Worm (Caenorhabditis elegans): Measurements from ENCODE around the gene glb-31.
"Not testable (repeated sequence)": the region's sequence is repeated elsewhere in the genome, so short reads cannot be mapped to it uniquely, and the experiment has no call there.

glb-31 gene

DNA sequence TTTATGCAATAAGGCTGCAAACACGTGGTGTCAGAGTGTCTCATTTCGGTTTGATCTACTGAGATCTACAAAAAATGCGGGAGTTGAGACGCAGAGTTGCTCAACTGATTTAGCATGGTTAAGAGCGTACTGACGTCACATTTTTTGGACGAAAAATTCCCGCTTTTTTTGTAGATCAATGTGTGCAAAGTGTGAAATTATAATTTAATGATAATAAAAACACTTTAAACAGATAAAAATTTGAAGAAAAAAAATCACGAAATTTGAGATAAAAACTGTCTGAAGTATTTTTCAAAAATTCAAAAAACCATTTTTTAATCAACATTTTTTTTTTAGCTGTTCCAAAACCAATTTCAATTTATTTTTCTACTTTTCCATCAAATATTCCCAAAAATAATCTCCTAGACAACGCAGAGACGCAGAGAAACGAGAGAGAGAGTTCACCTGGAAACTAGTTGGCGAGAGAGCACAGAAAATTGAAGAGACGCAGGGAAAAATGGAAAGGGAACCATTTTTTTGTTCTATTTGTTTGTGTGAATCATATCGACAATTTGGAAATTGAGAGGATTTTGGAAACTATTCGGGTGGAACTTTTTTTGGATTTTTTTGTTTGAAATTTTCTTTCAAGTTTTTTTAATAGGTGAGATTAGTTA is 4.3 kb downstream of the glb-31 start:
- TF ChIP-seq ref-1 (GFP tag; conservative IDR thresholded peaks at IDR 0.05), result no peak
- no peak for TF ChIP-seq tab-1 (GFP tag; IDR thresholded peaks at IDR 0.05)
- TF ChIP-seq ztf-23 (GFP tag; IDR thresholded peaks at IDR 0.05), result no peak
- TF ChIP-seq klf-2 (GFP tag; conservative IDR thresholded peaks at IDR 0.05), result no peak
- TF ChIP-seq cog-1 (tag; optimal IDR thresholded peaks at IDR 0.05), result no peak
- no peak for TF ChIP-seq T22C8.4 (GFP tag; IDR thresholded peaks at IDR 0.05)
- no peak for TF ChIP-seq ztf-29 (GFP tag; IDR thresholded peaks at IDR 0.05)
- TF ChIP-seq flt-1 (GFP tag; IDR thresholded peaks at IDR 0.05), result no peak
- no peak for TF ChIP-seq med-1 (GFP tag; optimal IDR thresholded peaks at IDR 0.05; ENCODE audit: insufficient read depth)

DNA sequence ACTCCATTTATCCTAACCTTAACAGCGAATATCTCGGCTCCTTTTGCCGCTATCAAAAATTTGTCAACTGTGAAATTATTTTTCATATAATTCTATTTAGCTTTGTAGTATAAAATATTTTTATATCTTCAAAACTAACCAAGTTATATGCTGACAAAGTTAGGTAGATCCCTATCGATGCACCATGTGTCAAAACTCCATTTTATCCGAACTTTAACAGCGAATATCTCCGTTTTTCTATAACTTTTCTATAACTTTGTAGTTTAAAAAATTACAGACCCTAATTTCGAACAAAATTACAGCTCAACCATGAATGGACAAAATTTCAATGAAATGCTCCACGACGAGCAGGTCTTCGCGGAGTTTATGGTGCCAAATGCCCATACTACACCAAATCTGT is 5.7 kb downstream of the glb-31 start, which contains the start of gene Y57G7A.2:
Gene Y57G7A.2 (plus strand): TSS at position 301 of the 400 bp plus-strand sequence.
- no peak for TF ChIP-seq flt-1 (GFP tag; IDR thresholded peaks at IDR 0.05)
- no peak for TF ChIP-seq T22C8.4 (GFP tag; IDR thresholded peaks at IDR 0.05)
- TF ChIP-seq cog-1 (tag; optimal IDR thresholded peaks at IDR 0.05), result no peak
- no peak for TF ChIP-seq tab-1 (GFP tag; IDR thresholded peaks at IDR 0.05)
- TF ChIP-seq ref-1 (GFP tag; conservative IDR thresholded peaks at IDR 0.05), result no peak
- TF ChIP-seq med-1 (GFP tag; optimal IDR thresholded peaks at IDR 0.05; ENCODE audit: insufficient read depth), result no peak

DNA sequence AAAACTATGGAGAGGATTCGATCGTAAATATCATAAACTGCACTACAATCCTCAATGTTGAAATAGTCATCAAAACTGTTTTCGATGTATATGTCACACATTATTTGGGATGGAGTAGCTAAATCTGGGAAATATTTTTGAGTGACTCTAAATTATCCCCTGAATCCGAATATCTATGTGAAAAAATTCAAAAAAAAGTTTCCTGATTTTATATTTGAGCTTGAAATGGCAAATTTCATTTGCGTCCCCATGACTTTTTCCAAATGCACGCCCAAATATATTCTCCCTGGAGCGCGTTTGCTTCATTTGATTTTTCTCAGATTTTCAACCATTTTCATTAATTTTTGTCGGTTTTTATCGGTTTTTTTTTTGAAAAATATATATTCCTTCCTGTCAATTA is 8.3 kb downstream of the glb-31 start, which contains the start of gene srz-64:
Gene srz-64 (minus strand): TSS at position 101 of the 400 bp plus-strand sequence.
- no peak for TF ChIP-seq ztf-29 (GFP tag; IDR thresholded peaks at IDR 0.05)
- no peak for TF ChIP-seq klf-2 (GFP tag; conservative IDR thresholded peaks at IDR 0.05)
- no peak for TF ChIP-seq ztf-23 (GFP tag; IDR thresholded peaks at IDR 0.05)
- no peak for TF ChIP-seq flt-1 (GFP tag; IDR thresholded peaks at IDR 0.05)
- TF ChIP-seq T22C8.4 (GFP tag; IDR thresholded peaks at IDR 0.05), result no peak

DNA sequence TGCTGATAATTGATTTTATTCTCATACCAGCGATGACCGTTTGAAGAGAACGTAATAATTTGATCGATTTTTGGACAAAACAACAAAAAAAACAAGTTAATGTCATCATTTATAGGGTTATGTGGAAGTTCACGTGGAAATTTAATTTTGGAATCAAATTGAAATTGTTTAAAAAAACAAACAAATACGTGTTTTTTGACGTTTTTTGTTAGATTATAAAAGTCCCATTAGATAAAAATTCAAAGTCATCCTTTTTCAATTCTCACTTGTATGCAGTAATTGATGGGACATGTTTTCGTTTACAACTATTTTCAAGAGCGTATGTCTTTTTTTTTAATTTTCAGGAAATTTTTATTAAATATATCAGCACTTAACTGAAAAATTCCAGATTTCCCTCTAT is 15.9 kb downstream of the glb-31 start, which contains the start of the genes Y57G7A.6 and Y57G7A.3:
Gene Y57G7A.6 (minus strand): TSS at position 101 of the 400 bp plus-strand sequence.
Gene Y57G7A.3 (plus strand): TSS at position 269 of the 400 bp plus-strand sequence.
- TF ChIP-seq ref-1 (GFP tag; conservative IDR thresholded peaks at IDR 0.05) (no peak), ztf-29 (GFP tag; IDR thresholded peaks at IDR 0.05) (no peak), cog-1 (tag; optimal IDR thresholded peaks at IDR 0.05) (no peak), med-1 (GFP tag; optimal IDR thresholded peaks at IDR 0.05; ENCODE audit: insufficient read depth) (no peak), tab-1 (GFP tag; IDR thresholded peaks at IDR 0.05) (no peak), flt-1 (GFP tag; IDR thresholded peaks at IDR 0.05) (no peak), ztf-23 (GFP tag; IDR thresholded peaks at IDR 0.05) (no peak), T22C8.4 (GFP tag; IDR thresholded peaks at IDR 0.05) (no peak), klf-2 (GFP tag; conservative IDR thresholded peaks at IDR 0.05) (no peak)

DNA sequence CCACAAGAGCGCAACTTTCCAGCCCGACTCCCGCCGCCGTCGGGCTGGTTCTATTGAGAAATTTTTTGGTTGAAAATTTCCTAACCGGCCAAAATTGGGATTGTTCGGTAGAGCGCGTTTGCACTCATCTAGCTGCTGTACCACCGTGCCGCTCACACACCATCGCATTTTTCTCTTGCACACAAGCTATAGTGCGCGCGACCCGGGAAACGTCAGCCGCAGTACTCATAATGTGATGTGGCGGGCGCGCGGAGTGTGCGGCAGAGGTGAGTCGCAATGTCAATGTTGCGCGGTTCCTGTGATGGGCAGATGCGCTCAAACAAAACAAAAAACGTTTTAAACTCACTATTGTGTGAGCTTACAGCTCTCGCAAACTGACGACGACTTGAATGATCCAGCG is 16.5 kb downstream of the glb-31 start:
- no peak for TF ChIP-seq ztf-23 (GFP tag; IDR thresholded peaks at IDR 0.05)
- no peak for TF ChIP-seq klf-2 (GFP tag; conservative IDR thresholded peaks at IDR 0.05)
- TF ChIP-seq ref-1 (GFP tag; conservative IDR thresholded peaks at IDR 0.05), result no peak
- TF ChIP-seq ztf-29 (GFP tag; IDR thresholded peaks at IDR 0.05), result no peak
- TF ChIP-seq cog-1 (tag; optimal IDR thresholded peaks at IDR 0.05), result no peak
- no peak for TF ChIP-seq med-1 (GFP tag; optimal IDR thresholded peaks at IDR 0.05; ENCODE audit: insufficient read depth)
- no peak for TF ChIP-seq flt-1 (GFP tag; IDR thresholded peaks at IDR 0.05)
- no peak for TF ChIP-seq tab-1 (GFP tag; IDR thresholded peaks at IDR 0.05)
- no peak for TF ChIP-seq T22C8.4 (GFP tag; IDR thresholded peaks at IDR 0.05)

DNA sequence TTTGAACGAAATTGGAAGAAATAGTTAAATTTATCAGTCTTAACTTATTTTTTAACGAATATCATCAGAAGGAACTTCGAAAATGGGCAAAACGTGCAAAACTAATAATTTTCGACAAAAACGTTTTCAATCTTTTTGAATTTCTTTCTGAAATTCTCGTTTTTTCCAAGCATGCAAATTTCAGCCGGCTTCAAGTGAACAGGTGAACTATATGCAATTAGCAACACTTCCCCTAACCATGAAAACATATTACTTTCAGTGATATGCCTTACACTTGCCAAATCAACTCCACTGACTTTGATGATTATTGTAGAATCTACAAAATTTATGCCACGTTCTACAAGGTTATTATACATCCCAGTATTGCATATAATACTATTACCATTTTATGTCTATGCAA is 23.1 kb downstream of the glb-31 start, which contains the start of gene srz-63:
Gene srz-63 (plus strand): TSS at position 301 of the 400 bp plus-strand sequence.
- TF ChIP-seq klf-2 (GFP tag; conservative IDR thresholded peaks at IDR 0.05); T22C8.4 (GFP tag; IDR thresholded peaks at IDR 0.05); ztf-23 (GFP tag; IDR thresholded peaks at IDR 0.05): not testable (repeated sequence)

DNA sequence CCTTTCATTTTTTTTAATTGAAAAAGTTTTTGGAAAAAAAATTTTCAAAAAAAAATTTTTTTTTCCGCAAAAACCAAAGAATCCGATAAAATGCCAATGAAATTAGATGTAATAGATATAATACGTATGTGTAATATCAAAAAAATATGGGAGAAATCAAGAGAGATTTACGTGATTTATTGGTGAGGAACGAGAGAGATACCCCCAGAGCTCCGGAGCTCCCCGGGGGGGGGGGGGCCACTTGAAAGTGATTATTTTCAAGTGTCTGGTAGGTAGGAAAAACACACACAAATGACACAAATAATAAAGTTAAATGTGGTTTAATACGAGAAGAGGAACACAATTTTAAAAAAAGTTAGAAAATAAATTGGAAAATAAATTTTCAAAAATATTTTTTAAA is 24.7 kb downstream of the glb-31 start, which contains the start of gene Y57G7A.11:
Gene Y57G7A.11 (minus strand): TSS at position 101 of the 400 bp plus-strand sequence.
- TF ChIP-seq ztf-23 (GFP tag; IDR thresholded peaks at IDR 0.05) (no peak), flt-1 (GFP tag; IDR thresholded peaks at IDR 0.05) (no peak), cog-1 (tag; optimal IDR thresholded peaks at IDR 0.05) (no peak), ref-1 (GFP tag; conservative IDR thresholded peaks at IDR 0.05) (no peak), klf-2 (GFP tag; conservative IDR thresholded peaks at IDR 0.05) (no peak)

DNA sequence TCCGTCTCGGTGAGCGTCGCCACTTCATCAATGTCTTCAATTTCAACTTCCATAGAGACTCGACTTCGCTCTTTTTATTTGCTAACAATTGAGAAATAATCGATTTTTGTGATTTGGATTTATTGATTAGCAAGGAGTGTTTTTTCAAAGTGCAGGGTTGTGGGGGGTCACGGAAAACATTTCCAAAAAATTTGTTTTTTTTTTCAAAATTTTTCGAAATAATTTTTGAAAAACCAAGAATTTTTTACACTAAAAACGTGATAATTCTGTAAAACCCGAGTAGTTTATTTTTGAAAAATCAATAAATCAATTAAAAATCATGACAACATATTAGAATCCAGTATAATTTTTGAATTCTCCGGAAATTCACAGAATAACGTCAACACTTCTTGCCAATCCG is 26.0 kb downstream of the glb-31 start, which contains the start of gene Y57G7A.5:
Gene Y57G7A.5 (minus strand): TSS at position 101 of the 400 bp plus-strand sequence.
- TF ChIP-seq T22C8.4 (GFP tag; IDR thresholded peaks at IDR 0.05), result no peak
- TF ChIP-seq ref-1 (GFP tag; conservative IDR thresholded peaks at IDR 0.05), result no peak
- TF ChIP-seq tab-1 (GFP tag; IDR thresholded peaks at IDR 0.05), result no peak
- TF ChIP-seq ztf-23 (GFP tag; IDR thresholded peaks at IDR 0.05), result no peak

DNA sequence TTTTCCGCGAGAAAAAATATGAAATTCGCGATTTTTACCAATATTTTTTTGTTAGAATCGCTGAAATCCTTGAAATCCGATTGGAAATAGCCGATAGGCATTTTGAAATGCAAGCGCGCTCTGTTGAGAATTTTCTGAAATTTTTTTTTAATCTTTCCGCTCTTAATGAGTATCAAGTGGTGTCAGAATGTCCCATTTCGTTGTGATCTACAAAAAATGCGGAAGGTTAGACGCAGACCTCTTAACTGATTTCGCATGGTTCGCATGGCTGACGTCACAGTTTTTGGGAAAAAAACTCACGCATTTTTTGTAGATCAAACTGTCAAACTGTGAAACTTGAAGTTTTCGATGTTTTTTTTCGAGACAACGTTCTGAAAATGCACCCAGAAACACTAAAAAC is 29.6 kb downstream of the glb-31 start, which contains the start of gene srw-66:
Gene srw-66 (minus strand): TSS at position 101 of the 400 bp plus-strand sequence.
- TF ChIP-seq ref-1 (GFP tag; conservative IDR thresholded peaks at IDR 0.05) (no peak), T22C8.4 (GFP tag; IDR thresholded peaks at IDR 0.05) (no peak), med-1 (GFP tag; optimal IDR thresholded peaks at IDR 0.05; ENCODE audit: insufficient read depth) (no peak), cog-1 (tag; optimal IDR thresholded peaks at IDR 0.05) (no peak), flt-1 (GFP tag; IDR thresholded peaks at IDR 0.05) (no peak), tab-1 (GFP tag; IDR thresholded peaks at IDR 0.05) (no peak)

DNA sequence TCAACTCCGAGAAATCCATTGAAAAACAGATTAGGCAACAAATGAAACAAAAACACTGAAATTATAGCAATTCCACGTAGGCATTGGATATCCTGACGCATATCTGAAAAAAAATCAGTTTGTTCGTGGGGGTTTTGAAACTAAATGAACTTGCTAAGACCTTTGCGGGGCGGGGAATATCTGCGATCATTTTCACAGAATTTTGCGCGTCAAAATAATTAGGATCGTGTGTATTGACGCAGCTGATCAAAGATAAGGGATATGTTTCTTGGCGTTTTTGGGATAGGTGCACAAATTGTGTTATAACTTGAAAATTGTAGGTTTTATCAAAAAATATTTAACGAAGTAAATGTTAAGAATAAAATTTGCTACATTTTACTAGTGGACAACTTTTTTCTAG is 34.7 kb downstream of the glb-31 start, which contains the start of gene oac-30:
Gene oac-30 (minus strand): TSS at position 101 of the 400 bp plus-strand sequence.
- TF ChIP-seq T22C8.4 (GFP tag; IDR thresholded peaks at IDR 0.05) (no peak), cog-1 (tag; optimal IDR thresholded peaks at IDR 0.05) (no peak), flt-1 (GFP tag; IDR thresholded peaks at IDR 0.05) (no peak), ref-1 (GFP tag; conservative IDR thresholded peaks at IDR 0.05) (no peak), med-1 (GFP tag; optimal IDR thresholded peaks at IDR 0.05; ENCODE audit: insufficient read depth) (no peak), ztf-23 (GFP tag; IDR thresholded peaks at IDR 0.05) (no peak), tab-1 (GFP tag; IDR thresholded peaks at IDR 0.05) (no peak), klf-2 (GFP tag; conservative IDR thresholded peaks at IDR 0.05) (no peak), ztf-29 (GFP tag; IDR thresholded peaks at IDR 0.05) (no peak)
